Worm (Caenorhabditis elegans): ENCODE data around the gene Y43F8C.7.

DNA sequence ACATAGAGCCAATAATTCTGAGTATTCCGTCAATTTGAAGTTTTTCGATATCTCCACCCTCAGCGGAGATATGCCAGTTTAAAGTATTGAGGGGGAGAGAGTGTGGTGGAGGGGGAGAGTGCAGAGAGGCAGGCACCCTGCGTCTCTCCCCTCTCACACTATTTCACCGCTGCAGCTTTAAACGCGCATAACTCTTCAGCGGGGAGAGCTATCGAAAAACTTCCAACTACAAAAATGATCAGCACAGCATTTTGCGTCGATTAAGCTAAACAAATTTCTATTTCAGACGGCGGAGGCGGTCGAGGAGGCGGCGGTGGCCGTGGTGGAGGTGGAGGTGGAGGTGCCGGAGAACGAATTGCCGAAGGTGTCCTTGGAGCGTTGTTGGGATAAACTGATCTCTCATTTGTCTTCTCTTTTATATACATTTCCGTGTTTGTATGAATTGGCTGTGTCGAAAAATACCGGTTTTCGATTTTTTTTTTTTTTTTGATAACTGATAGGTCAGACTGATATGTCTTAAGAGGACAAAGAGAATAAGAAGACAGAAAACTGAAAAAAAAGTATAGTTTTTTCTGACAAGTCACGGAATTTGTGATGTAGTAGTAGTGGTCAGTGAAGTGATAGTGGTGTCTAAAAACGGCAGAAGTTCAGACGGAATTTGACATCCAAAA, 32.0 kb downstream of the Y43F8C.7 start:
- TF ChIP-seq cog-1 (tag; optimal IDR thresholded peaks at IDR 0.05) (no peak), flt-1 (GFP tag; IDR thresholded peaks at IDR 0.05) (no peak), ztf-29 (GFP tag; IDR thresholded peaks at IDR 0.05) (no peak), ztf-23 (GFP tag; IDR thresholded peaks at IDR 0.05) (no peak), ref-1 (GFP tag; conservative IDR thresholded peaks at IDR 0.05) (no peak), T22C8.4 (GFP tag; IDR thresholded peaks at IDR 0.05) (0 out of 2 replicates have a peak, but pooled peaks have one; percentile 8)

Data from whole organism, midembryonic.